Fruit fly (Drosophila melanogaster) whole organism, embryonic: ENCODE results near the gene CG42716.

ENCODE experiments used
- Ada2b ChIP-seq: fragments of 200-800 bp; sonication (Bioruptor generic); IDR thresholded peaks from 2 replicates; pipeline ENCODE4 v1.3.6; 2022; ENCODE audit warnings: missing biosample characterization, missing genetic modification characterization
- Atf-2 ChIP-seq: fragments of 200-800 bp; sonication (Bioruptor generic); optimal IDR thresholded peaks from 2 replicates; lab custom pipeline; 2016; ENCODE audit warnings: missing biosample characterization, missing genetic modification characterization
- CG10431 ChIP-seq: fragments of 200-800 bp; sonication (Bioruptor generic); optimal IDR thresholded peaks from 3 replicates; lab custom pipeline; 2018; ENCODE audit warnings: missing biosample characterization, mild to moderate bottlenecking, missing genetic modification characterization
- CG12659 ChIP-seq: fragments of 200-800 bp; sonication (Bioruptor generic); optimal IDR thresholded peaks from 3 replicates; lab custom pipeline; 2017; ENCODE audit warnings: mild to moderate bottlenecking, missing biosample characterization, missing genetic modification reagents, missing genetic modification characterization
- CG13296 ChIP-seq: fragments of 200-800 bp; sonication (Bioruptor generic); optimal IDR thresholded peaks from 3 replicates; lab custom pipeline; 2018; ENCODE audit warnings: missing biosample characterization, mild to moderate bottlenecking, missing genetic modification characterization
- CG13894 ChIP-seq: fragments of 200-800 bp; sonication (Bioruptor generic); optimal IDR thresholded peaks from 3 replicates; lab custom pipeline; 2018; ENCODE audit warnings: missing biosample characterization, mild to moderate bottlenecking, missing genetic modification characterization, moderate library complexity
- CG14014 ChIP-seq: fragments of 200-800 bp; sonication (Bioruptor generic); IDR thresholded peaks from 2 replicates; pipeline ENCODE4 v1.3.6; 2022; ENCODE audit warnings: missing biosample characterization, missing genetic modification characterization
- CG15011 ChIP-seq: fragments of 200-800 bp; sonication (Bioruptor generic); optimal IDR thresholded peaks from 3 replicates; lab custom pipeline; 2018; ENCODE audit warnings: missing biosample characterization, mild to moderate bottlenecking, missing genetic modification characterization
- CG30403 ChIP-seq: fragments of 200-800 bp; sonication (Bioruptor generic); optimal IDR thresholded peaks from 3 replicates; lab custom pipeline; 2016; ENCODE audit warnings: missing biosample characterization, missing genetic modification characterization
- CG30431 ChIP-seq: fragments of 200-800 bp; sonication (Bioruptor generic); optimal IDR thresholded peaks from 2 replicates; lab custom pipeline; 2017; ENCODE audit warnings: missing biosample characterization, missing genetic modification characterization
- CG3065 ChIP-seq: fragments of 200-800 bp; sonication (Bioruptor generic); optimal IDR thresholded peaks from 2 replicates; lab custom pipeline; 2016; ENCODE audit warnings: missing biosample characterization, missing genetic modification characterization
- CG32772 ChIP-seq: fragments of 200-800 bp; sonication (Bioruptor generic); IDR thresholded peaks from 2 replicates; pipeline ENCODE4 v1.3.6; 2022; ENCODE audit warnings: missing biosample characterization, missing genetic modification characterization
- CG33213 ChIP-seq: fragments of 200-800 bp; sonication (Bioruptor generic); optimal IDR thresholded peaks from 3 replicates; lab custom pipeline; 2016; ENCODE audit warnings: missing biosample characterization, missing genetic modification characterization
- CG3847 ChIP-seq: fragments of 200-800 bp; sonication (Bioruptor generic); IDR thresholded peaks from 2 replicates; pipeline ENCODE4 v1.3.6; 2022; ENCODE audit warnings: missing biosample characterization, missing genetic modification characterization
- CG6654 ChIP-seq: fragments of 200-800 bp; sonication (Bioruptor generic); optimal IDR thresholded peaks from 2 replicates; lab custom pipeline; 2017; ENCODE audit warnings: missing biosample characterization, mild to moderate bottlenecking, missing genetic modification characterization
- CG6683 ChIP-seq: fragments of 200-800 bp; sonication (Bioruptor generic); optimal IDR thresholded peaks from 2 replicates; lab custom pipeline; 2017; ENCODE audit warnings: missing biosample characterization, mild to moderate bottlenecking, missing genetic modification characterization, missing genetic modification reagents
- CG6791 ChIP-seq: fragments of 200-800 bp; sonication (Bioruptor generic); IDR thresholded peaks from 3 replicates; pipeline ENCODE4 v1.3.6; 2022; ENCODE audit warnings: missing biosample characterization, missing genetic modification characterization; ENCODE audit not compliant: partially characterized antibody
- CG7357 ChIP-seq: fragments of 200-800 bp; sonication (Bioruptor generic); IDR thresholded peaks from 3 replicates; pipeline ENCODE4 v1.3.6; 2022; ENCODE audit warnings: missing biosample characterization, missing genetic modification characterization
- CG8478 ChIP-seq: fragments of >200 bp; optimal IDR thresholded peaks from 2 replicates; lab custom pipeline; 2018
- CG8765 ChIP-seq: fragments of 200-800 bp; sonication (Bioruptor generic); IDR thresholded peaks from 2 replicates; pipeline ENCODE4 v1.3.6; 2022; ENCODE audit warnings: missing biosample characterization, missing genetic modification characterization
- CG8924 ChIP-seq: fragments of 200-800 bp; optimal IDR thresholded peaks from 3 replicates; lab custom pipeline; 2019; ENCODE audit warnings: missing biosample characterization, mild to moderate bottlenecking, missing genetic modification characterization, moderate library complexity
- CG9609 ChIP-seq: fragments of 200-800 bp; sonication (Bioruptor generic); optimal IDR thresholded peaks from 3 replicates; lab custom pipeline; 2016; ENCODE audit warnings: missing biosample characterization, missing genetic modification characterization
- CTCF ChIP-seq: fragments of 200-800 bp; sonication (Bioruptor generic); optimal IDR thresholded peaks from 2 replicates; lab custom pipeline; 2017; ENCODE audit warnings: missing biosample characterization, mild to moderate bottlenecking, missing genetic modification characterization, moderate library complexity
- Dip2 ChIP-seq: fragments of 200-800 bp; sonication (Bioruptor generic); IDR thresholded peaks from 2 replicates; pipeline ENCODE4 v1.3.6; 2022; ENCODE audit warnings: missing biosample characterization, missing genetic modification characterization
- Ets65A ChIP-seq: fragments of 200-800 bp; sonication (Bioruptor generic); peaks from one replicate; lab custom pipeline; 2016; ENCODE audit warnings: missing biosample characterization, missing genetic modification characterization
- Mes4 ChIP-seq: fragments of 200-800 bp; sonication (Bioruptor generic); optimal IDR thresholded peaks from 2 replicates; lab custom pipeline; 2016; ENCODE audit warnings: missing biosample characterization, missing genetic modification characterization
- Oli ChIP-seq: fragments of 200-800 bp; sonication (Bioruptor generic); optimal IDR thresholded peaks from 2 replicates; lab custom pipeline; 2018; ENCODE audit warnings: missing biosample characterization, mild to moderate bottlenecking, missing genetic modification characterization, moderate library complexity
- Stat92E ChIP-seq, 3 experiments: fragments of >200 bp in 2 of 3; fragments of 200-800 bp in 1 of 3; sonication (Bioruptor generic) in 1 of 3; optimal IDR thresholded peaks; 2 replicates each; lab custom pipeline; 2017 to 2019; ENCODE audit warnings: missing biosample characterization in 3 of 3, missing genetic modification characterization in 3 of 3, mild to moderate bottlenecking in 1 of 3, moderate library complexity in 1 of 3
- Tbp ChIP-seq: fragments of >200 bp; optimal IDR thresholded peaks from 2 replicates; lab custom pipeline; 2018; ENCODE audit warnings: missing biosample characterization, missing genetic modification characterization
- crp ChIP-seq, 2 experiments: fragments of 200-800 bp; sonication (Bioruptor generic); optimal IDR thresholded peaks; 2 replicates in 1 of 2; 3 replicates in 1 of 2; lab custom pipeline; 2017; ENCODE audit warnings: missing biosample characterization in 2 of 2, missing genetic modification characterization in 2 of 2, mild to moderate bottlenecking in 1 of 2, moderate library complexity in 1 of 2
- dan ChIP-seq: fragments of 200-800 bp; sonication (Bioruptor generic); IDR thresholded peaks from 2 replicates; pipeline ENCODE4 v1.3.6; 2022; ENCODE audit warnings: missing biosample characterization, missing genetic modification characterization
- disco-r ChIP-seq: fragments of 200-800 bp; sonication (Bioruptor generic); optimal IDR thresholded peaks from 2 replicates; lab custom pipeline; 2016; ENCODE audit warnings: missing biosample characterization, missing genetic modification characterization
- dmrt99B ChIP-seq: fragments of 200-800 bp; sonication (Bioruptor generic); optimal IDR thresholded peaks from 2 replicates; lab custom pipeline; 2018; ENCODE audit warnings: missing biosample characterization, mild to moderate bottlenecking, missing genetic modification characterization, moderate library complexity
- exex ChIP-seq: fragments of 200-800 bp; sonication (Bioruptor generic); optimal IDR thresholded peaks from 4 replicates; lab custom pipeline; 2018; ENCODE audit warnings: missing biosample characterization, mild to moderate bottlenecking, missing genetic modification characterization, moderate library complexity
- fd96Cb ChIP-seq: fragments of 200-800 bp; sonication (Bioruptor generic); optimal IDR thresholded peaks from 2 replicates; lab custom pipeline; 2018; ENCODE audit warnings: missing biosample characterization, mild to moderate bottlenecking, missing genetic modification characterization, moderate library complexity
- lmd ChIP-seq: fragments of 200-800 bp; sonication (Bioruptor generic); IDR thresholded peaks from 2 replicates; pipeline ENCODE4 v1.3.6; 2022; ENCODE audit warnings: missing biosample characterization, missing genetic modification characterization
- lov ChIP-seq, 2 experiments: fragments of 200-800 bp in 1 of 2; fragments of >200 bp in 1 of 2; sonication (Bioruptor generic) in 1 of 2; IDR thresholded peaks in 1 of 2; optimal IDR thresholded peaks in 1 of 2; 2 replicates in 1 of 2; 3 replicates in 1 of 2; pipeline versions ENCODE4 v1.3.6 to Lab custom; 2017 to 2022; ENCODE audit warnings: missing biosample characterization in 1 of 2, missing genetic modification characterization in 1 of 2
- nom ChIP-seq: fragments of 200-800 bp; sonication (Bioruptor generic); optimal IDR thresholded peaks from 2 replicates; lab custom pipeline; 2017; ENCODE audit warnings: missing biosample characterization, missing genetic modification characterization, mild to moderate bottlenecking, moderate library complexity, missing genetic modification reagents
- pan ChIP-seq, 4 experiments: fragments of >200 bp in 3 of 4; fragments of 200-800 bp in 1 of 4; sonication (Bioruptor generic) in 1 of 4; optimal IDR thresholded peaks in 3 of 4; IDR thresholded peaks in 1 of 4; 2 replicates each; pipeline versions ENCODE4 v1.3.6 to Lab custom; 2017 to 2022; ENCODE audit warnings: missing biosample characterization in 2 of 4, missing genetic modification characterization in 2 of 4, mixed read lengths in 1 of 4
- prd ChIP-seq, 3 experiments: fragments of >200 bp in 2 of 3; fragments of 200-800 bp in 1 of 3; sonication (Bioruptor generic) in 1 of 3; optimal IDR thresholded peaks in 2 of 3; IDR thresholded peaks in 1 of 3; 2 replicates in 2 of 3; 3 replicates in 1 of 3; pipeline versions ENCODE4 v1.3.6 to Lab custom; 2017 to 2022; ENCODE audit warnings: missing biosample characterization in 1 of 3, missing genetic modification characterization in 1 of 3
- psq ChIP-seq: fragments of 200-800 bp; sonication (Bioruptor generic); optimal IDR thresholded peaks from 2 replicates; lab custom pipeline; 2017; ENCODE audit warnings: missing biosample characterization, missing genetic modification characterization
- salm ChIP-seq: fragments of 200-800 bp; sonication (Bioruptor generic); optimal IDR thresholded peaks from 2 replicates; lab custom pipeline; 2018; ENCODE audit warnings: missing biosample characterization, mild to moderate bottlenecking, missing genetic modification characterization
- sc ChIP-seq, 3 experiments: fragments of >200 bp in 2 of 3; fragments of 200-800 bp in 1 of 3; sonication (Bioruptor generic) in 1 of 3; optimal IDR thresholded peaks; 2 replicates in 2 of 3; 3 replicates in 1 of 3; lab custom pipeline; 2017; ENCODE audit warnings: mild to moderate bottlenecking in 1 of 3, missing biosample characterization in 1 of 3, missing genetic modification characterization in 1 of 3, missing genetic modification reagents in 1 of 3
- seq ChIP-seq: fragments of 200-800 bp; sonication (Bioruptor generic); IDR thresholded peaks from 2 replicates; pipeline ENCODE4 v1.3.6; 2022; ENCODE audit warnings: missing biosample characterization, missing genetic modification characterization
- sqz ChIP-seq: fragments of 200-800 bp; sonication (Bioruptor generic); optimal IDR thresholded peaks from 3 replicates; lab custom pipeline; 2018; ENCODE audit warnings: missing biosample characterization, mild to moderate bottlenecking, missing genetic modification characterization
- trh ChIP-seq: fragments of 200-800 bp; sonication (Bioruptor generic); optimal IDR thresholded peaks from 2 replicates; lab custom pipeline; 2016; ENCODE audit warnings: missing biosample characterization, missing genetic modification characterization
- unc-4 ChIP-seq: fragments of 200-800 bp; sonication (Bioruptor generic); IDR thresholded peaks from 2 replicates; pipeline ENCODE4 v1.3.6; 2022; ENCODE audit warnings: missing biosample characterization, missing genetic modification characterization; ENCODE audit not compliant: partially characterized antibody

Gene CG42716

dm6 chr3L:16011319-16012210 lies 22.0 kb upstream of the CG42716 start, which contains the start of gene mib1 (continued):
- TF ChIP-seq disco-r (GFP tag; lab: Kevin White, UChicago): peak; percentile 12
- peak in 1 of 3 experiments; percentile 80 for TF ChIP-seq Stat92E (GFP tag; optimal IDR thresholded peaks at IDR 0.05; lab: Kevin White, UChicago)
- TF ChIP-seq Ets65A (GFP tag; lab: Kevin White, UChicago): peak; percentile 76
- no peak for TF ChIP-seq Oli
- peak; percentile 11 for TF ChIP-seq psq (GFP tag; lab: Kevin White, UChicago)
- peak; percentile 5 for TF ChIP-seq CG30403 (GFP tag; lab: Kevin White, UChicago)
- no peak for TF ChIP-seq prd (optimal IDR thresholded peaks at IDR 0.05; lab: Kevin White, UChicago)
- 0 out of 3 replicates have a peak, but pooled peaks have one; percentile 33 for TF ChIP-seq prd (GFP tag; IDR thresholded peaks at IDR 0.05; lab: Robert Waterston, UW)
- TF ChIP-seq CG32772 (GFP tag; lab: Robert Waterston, UW): no peak
- TF ChIP-seq CG7357 (GFP tag; lab: Robert Waterston, UW): no peak
- peak; percentile 84 for TF ChIP-seq CG8478
- no peak for TF ChIP-seq sqz (GFP tag; lab: Kevin White, UChicago)
- peak; percentile 39; the same call in 1 of the 2 replicates for TF ChIP-seq lmd (GFP tag; lab: Robert Waterston, UW)
- TF ChIP-seq CG15011 (GFP tag; lab: Kevin White, UChicago): no peak
- TF ChIP-seq CTCF (GFP tag; lab: Kevin White, UChicago): peak; percentile 63
- no peak for TF ChIP-seq CG6683 (GFP tag; lab: Kevin White, UChicago)
- TF ChIP-seq CG10431 (GFP tag; lab: Kevin White, UChicago): no peak
- peak; percentile 86 for TF ChIP-seq CG33213 (GFP tag; lab: Kevin White, UChicago)
- TF ChIP-seq seq (GFP tag; lab: Robert Waterston, UW): peak; percentile 49; the same call in 1 of the 2 replicates
- no peak for TF ChIP-seq CG8765
- no peak for TF ChIP-seq CG3065 (GFP tag; lab: Kevin White, UChicago)
- no peak for TF ChIP-seq salm
- no peak for TF ChIP-seq Mes4 (GFP tag; lab: Kevin White, UChicago)
- no peak for TF ChIP-seq sc (optimal IDR thresholded peaks at IDR 0.05; lab: Kevin White, UChicago)
- no peak for TF ChIP-seq sc (GFP tag; optimal IDR thresholded peaks at IDR 0.05; lab: Kevin White, UChicago)
- no peak for TF ChIP-seq Tbp (GFP tag; lab: Kevin White, UChicago)
- TF ChIP-seq CG12659 (GFP tag; lab: Kevin White, UChicago): peak; percentile 88
- TF ChIP-seq CG6791 (GFP tag; lab: Robert Waterston, UW): peak; percentile 93
- peak; percentile 82 for TF ChIP-seq unc-4
- TF ChIP-seq CG13894 (tag; lab: Kevin White, UChicago): peak; percentile 48
- TF ChIP-seq lov (optimal IDR thresholded peaks at IDR 0.05; lab: Kevin White, UChicago): no peak
- peak; percentile 62; the same call in 1 of the 3 replicates for TF ChIP-seq lov (GFP tag; IDR thresholded peaks at IDR 0.05; lab: Robert Waterston, UW)
- TF ChIP-seq CG30431 (GFP tag; lab: Kevin White, UChicago): no peak
- TF ChIP-seq Dip2 (GFP tag; lab: Robert Waterston, UW): no peak
- TF ChIP-seq CG3847 (GFP tag; lab: Robert Waterston, UW): peak; percentile 89
- peak; percentile 40 for TF ChIP-seq CG9609 (GFP tag; lab: Kevin White, UChicago)
- TF ChIP-seq nom (GFP tag; lab: Kevin White, UChicago): peak; percentile 76
- TF ChIP-seq trh (GFP tag; lab: Kevin White, UChicago): no peak
- peak; percentile 45 for TF ChIP-seq CG13296
- TF ChIP-seq CG6654 (GFP tag; lab: Kevin White, UChicago): no peak
- TF ChIP-seq crp (GFP tag; optimal IDR thresholded peaks at IDR 0.05; lab: Kevin White, UChicago): peak in 1 of 2 experiments; percentile 55
- no peak for TF ChIP-seq Ada2b (GFP tag; lab: Robert Waterston, UW)
- peak; percentile 37 for TF ChIP-seq dmrt99B
- TF ChIP-seq pan (optimal IDR thresholded peaks at IDR 0.05; lab: Kevin White, UChicago): no peak
- peak in 1 of 2 experiments; percentile 35 for TF ChIP-seq pan (GFP tag; optimal IDR thresholded peaks at IDR 0.05 in 1 of 2, IDR thresholded peaks at IDR 0.05 in 1 of 2)
- no peak for TF ChIP-seq fd96Cb (tag; lab: Kevin White, UChicago)
- TF ChIP-seq dan (GFP tag; lab: Robert Waterston, UW): no peak
- TF ChIP-seq CG14014 (GFP tag; lab: Robert Waterston, UW): 0 out of 2 replicates have a peak, but pooled peaks have one; percentile 24
- TF ChIP-seq Atf-2 (GFP tag; lab: Kevin White, UChicago): no peak
- peak; percentile 42 for TF ChIP-seq CG8924
- no peak for TF ChIP-seq exex
